Fruit fly (Drosophila melanogaster) whole organism, embryonic: ENCODE measurements around the gene CG11608.

Experiments used
- ATbp ChIP-seq: fragments of 200-800 bp; sonication (Bioruptor generic); optimal IDR thresholded peaks from 2 replicates; lab custom pipeline; 2017; ENCODE audit warnings: missing biosample characterization, mild to moderate bottlenecking, missing genetic modification characterization, missing genetic modification reagents
- Adf1 ChIP-seq: fragments of 200-800 bp; sonication (Bioruptor generic); IDR thresholded peaks from 2 replicates; pipeline ENCODE4 v1.3.6; 2022; ENCODE audit warnings: missing biosample characterization, missing genetic modification characterization
- Blimp-1 ChIP-seq: fragments of 200-800 bp; sonication (Bioruptor generic); optimal IDR thresholded peaks from 3 replicates; lab custom pipeline; 2018; ENCODE audit warnings: missing biosample characterization, missing genetic modification characterization, mild to moderate bottlenecking, moderate library complexity, missing genetic modification reagents
- CG10209 ChIP-seq: fragments of 200-800 bp; sonication (Bioruptor generic); optimal IDR thresholded peaks from 3 replicates; lab custom pipeline; 2017; ENCODE audit warnings: missing biosample characterization, mild to moderate bottlenecking, missing genetic modification characterization, missing genetic modification reagents
- CG10274 ChIP-seq: fragments of 200-800 bp; sonication (Bioruptor generic); optimal IDR thresholded peaks from 3 replicates; lab custom pipeline; 2017; ENCODE audit warnings: missing biosample characterization, mild to moderate bottlenecking, missing genetic modification characterization
- CG10543 ChIP-seq: fragments of 200-800 bp; sonication (Bioruptor generic); optimal IDR thresholded peaks from 3 replicates; lab custom pipeline; 2017; ENCODE audit warnings: missing biosample characterization, mild to moderate bottlenecking, missing genetic modification characterization, moderate library complexity
- CG10979 ChIP-seq: fragments of 200-800 bp; sonication (Bioruptor generic); optimal IDR thresholded peaks from 2 replicates; lab custom pipeline; 2018; ENCODE audit warnings: missing biosample characterization, mild to moderate bottlenecking, missing genetic modification characterization, moderate library complexity
- CG12236 ChIP-seq: fragments of 200-800 bp; sonication (Bioruptor generic); optimal IDR thresholded peaks from 2 replicates; lab custom pipeline; 2016; ENCODE audit warnings: missing biosample characterization, missing genetic modification characterization
- CG1602 ChIP-seq: fragments of 200-800 bp; sonication (Bioruptor generic); optimal IDR thresholded peaks from 3 replicates; lab custom pipeline; 2016; ENCODE audit warnings: missing biosample characterization, missing genetic modification characterization
- CG1603 ChIP-seq: fragments of 200-800 bp; sonication (Bioruptor generic); optimal IDR thresholded peaks from 2 replicates; lab custom pipeline; 2019; ENCODE audit warnings: missing biosample characterization, mild to moderate bottlenecking, missing genetic modification characterization, moderate library complexity
- CG16815 ChIP-seq: fragments of 200-800 bp; sonication (Bioruptor generic); optimal IDR thresholded peaks from 3 replicates; lab custom pipeline; 2017; ENCODE audit warnings: missing biosample characterization, mild to moderate bottlenecking, missing genetic modification characterization
- CG17361 ChIP-seq: fragments of 200-800 bp; sonication (Bioruptor generic); IDR thresholded peaks from 3 replicates; pipeline ENCODE4 v1.3.6; 2022; ENCODE audit warnings: missing biosample characterization, missing genetic modification characterization
- CG17912 ChIP-seq: fragments of 200-800 bp; sonication (Bioruptor generic); optimal IDR thresholded peaks from 2 replicates; lab custom pipeline; 2018; ENCODE audit warnings: missing biosample characterization, mild to moderate bottlenecking, missing genetic modification characterization
- CG2889 ChIP-seq: fragments of 200-800 bp; sonication (Bioruptor generic); IDR thresholded peaks from 3 replicates; pipeline ENCODE4 v1.3.6; 2022; ENCODE audit warnings: missing biosample characterization, missing genetic modification characterization
- CG31224 ChIP-seq: fragments of 200-800 bp; sonication (Bioruptor generic); IDR thresholded peaks from 2 replicates; pipeline ENCODE4 v1.3.6; 2022; ENCODE audit warnings: missing biosample characterization, missing genetic modification characterization
- CG33557 ChIP-seq: fragments of 200-800 bp; sonication (Bioruptor generic); optimal IDR thresholded peaks from 2 replicates; lab custom pipeline; 2019; ENCODE audit warnings: missing biosample characterization, mild to moderate bottlenecking, missing genetic modification characterization, moderate library complexity
- CG42726 ChIP-seq: fragments of 200-800 bp; sonication (Bioruptor generic); IDR thresholded peaks from 2 replicates; pipeline ENCODE4 v1.3.6; 2022; ENCODE audit warnings: missing biosample characterization, missing genetic modification characterization; ENCODE audit not compliant: partially characterized antibody
- CG6683 ChIP-seq: fragments of 200-800 bp; sonication (Bioruptor generic); optimal IDR thresholded peaks from 2 replicates; lab custom pipeline; 2017; ENCODE audit warnings: missing biosample characterization, mild to moderate bottlenecking, missing genetic modification characterization, missing genetic modification reagents
- CG7372 ChIP-seq: fragments of 200-800 bp; sonication (Bioruptor generic); IDR thresholded peaks from 2 replicates; pipeline ENCODE4 v1.3.6; 2022; ENCODE audit warnings: missing biosample characterization, missing genetic modification characterization
- CG9437 ChIP-seq: fragments of 200-800 bp; sonication (Bioruptor generic); optimal IDR thresholded peaks from 2 replicates; lab custom pipeline; 2018; ENCODE audit warnings: missing biosample characterization, mild to moderate bottlenecking, missing genetic modification characterization
- D19A ChIP-seq: fragments of 200-800 bp; optimal IDR thresholded peaks from 3 replicates; lab custom pipeline; 2019; ENCODE audit warnings: missing biosample characterization, mild to moderate bottlenecking, missing genetic modification characterization, moderate library complexity
- E2f1 ChIP-seq: fragments of 200-800 bp; sonication (Bioruptor generic); IDR thresholded peaks from 2 replicates; pipeline ENCODE4 v1.3.6; 2022; ENCODE audit warnings: missing biosample characterization, missing genetic modification characterization
- Fer1 ChIP-seq: fragments of 200-800 bp; sonication (Bioruptor generic); optimal IDR thresholded peaks from 2 replicates; lab custom pipeline; 2017; ENCODE audit warnings: missing biosample characterization, mild to moderate bottlenecking, missing genetic modification characterization
- NfI ChIP-seq: fragments of 200-800 bp; sonication (Bioruptor generic); optimal IDR thresholded peaks from 3 replicates; lab custom pipeline; 2018; ENCODE audit warnings: missing biosample characterization, mild to moderate bottlenecking, missing genetic modification characterization, moderate library complexity
- Poxn ChIP-seq: fragments of 200-800 bp; sonication (Bioruptor generic); IDR thresholded peaks from 2 replicates; pipeline ENCODE4 v1.3.6; 2022; ENCODE audit warnings: missing biosample characterization, missing genetic modification characterization
- Sox100B ChIP-seq: fragments of 200-800 bp; sonication (Bioruptor generic); optimal IDR thresholded peaks from 3 replicates; lab custom pipeline; 2018; ENCODE audit warnings: missing biosample characterization, mild to moderate bottlenecking, missing genetic modification characterization
- Taf1 ChIP-seq: fragments of 200-800 bp; sonication (Bioruptor generic); IDR thresholded peaks from 2 replicates; pipeline ENCODE4 v1.3.6; 2022; ENCODE audit warnings: missing biosample characterization, missing genetic modification characterization
- bab2 ChIP-seq: fragments of 200-800 bp; sonication (Bioruptor generic); optimal IDR thresholded peaks from 2 replicates; lab custom pipeline; 2016; ENCODE audit warnings: missing biosample characterization, missing genetic modification characterization
- bigmax ChIP-seq: fragments of 200-800 bp; sonication (Bioruptor generic); optimal IDR thresholded peaks from 2 replicates; lab custom pipeline; 2018; ENCODE audit warnings: missing biosample characterization, mild to moderate bottlenecking, missing genetic modification characterization
- danr ChIP-seq: fragments of 200-800 bp; sonication (Bioruptor generic); IDR thresholded peaks from 2 replicates; pipeline ENCODE4 v1.3.6; 2022; ENCODE audit warnings: missing biosample characterization, missing genetic modification characterization
- eve ChIP-seq, 2 experiments: fragments of >200 bp; optimal IDR thresholded peaks; 2 replicates each; lab custom pipeline; 2017; ENCODE audit warnings: missing biosample characterization in 2 of 2, missing genetic modification characterization in 2 of 2
- exex ChIP-seq: fragments of 200-800 bp; sonication (Bioruptor generic); optimal IDR thresholded peaks from 4 replicates; lab custom pipeline; 2018; ENCODE audit warnings: missing biosample characterization, mild to moderate bottlenecking, missing genetic modification characterization, moderate library complexity
- ftz-f1 ChIP-seq: fragments of 200-800 bp; sonication (Bioruptor generic); optimal IDR thresholded peaks from 2 replicates; lab custom pipeline; 2016; ENCODE audit warnings: missing biosample characterization, missing genetic modification characterization
- fu2 ChIP-seq: fragments of 200-800 bp; sonication (Bioruptor generic); optimal IDR thresholded peaks from 2 replicates; lab custom pipeline; 2016; ENCODE audit warnings: missing biosample characterization, missing genetic modification characterization
- gt ChIP-seq: fragments of 200-800 bp; sonication (Bioruptor generic); IDR thresholded peaks from 2 replicates; pipeline ENCODE4 v1.3.6; 2022; ENCODE audit warnings: missing biosample characterization, missing genetic modification characterization
- hkb ChIP-seq, 2 experiments: fragments of 200-800 bp in 1 of 2; fragments of >200 bp in 1 of 2; sonication (Bioruptor generic) in 1 of 2; IDR thresholded peaks in 1 of 2; optimal IDR thresholded peaks in 1 of 2; 2 replicates each; pipeline versions ENCODE4 v1.3.6 to Lab custom; 2017 to 2022; ENCODE audit warnings: missing biosample characterization in 1 of 2, missing genetic modification characterization in 1 of 2
- jigr1 ChIP-seq: fragments of 200-800 bp; sonication (Bioruptor generic); IDR thresholded peaks from 3 replicates; pipeline ENCODE4 v1.3.6; 2022; ENCODE audit warnings: missing biosample characterization, missing genetic modification characterization
- lov ChIP-seq, 2 experiments: fragments of 200-800 bp in 1 of 2; fragments of >200 bp in 1 of 2; sonication (Bioruptor generic) in 1 of 2; IDR thresholded peaks in 1 of 2; optimal IDR thresholded peaks in 1 of 2; 2 replicates in 1 of 2; 3 replicates in 1 of 2; pipeline versions ENCODE4 v1.3.6 to Lab custom; 2017 to 2022; ENCODE audit warnings: missing biosample characterization in 1 of 2, missing genetic modification characterization in 1 of 2
- mam ChIP-seq: fragments of 200-800 bp; sonication (Bioruptor generic); optimal IDR thresholded peaks from 3 replicates; lab custom pipeline; 2016; ENCODE audit warnings: missing biosample characterization, missing genetic modification characterization
- otp ChIP-seq: fragments of 200-800 bp; sonication (Bioruptor generic); IDR thresholded peaks from 3 replicates; pipeline ENCODE4, ENCODE4 v1.3.6; 2022; ENCODE audit warnings: missing biosample characterization, missing genetic modification characterization
- pan ChIP-seq, 4 experiments: fragments of >200 bp in 3 of 4; fragments of 200-800 bp in 1 of 4; sonication (Bioruptor generic) in 1 of 4; optimal IDR thresholded peaks in 3 of 4; IDR thresholded peaks in 1 of 4; 2 replicates each; pipeline versions ENCODE4 v1.3.6 to Lab custom; 2017 to 2022; ENCODE audit warnings: missing biosample characterization in 2 of 4, missing genetic modification characterization in 2 of 4, mixed read lengths in 1 of 4
- pb ChIP-seq: fragments of 200-800 bp; sonication (Bioruptor generic); optimal IDR thresholded peaks from 3 replicates; lab custom pipeline; 2016; ENCODE audit warnings: missing biosample characterization, missing genetic modification characterization
- pnt ChIP-seq: fragments of 200-800 bp; sonication (Bioruptor generic); optimal IDR thresholded peaks from 3 replicates; lab custom pipeline; 2016; ENCODE audit warnings: missing biosample characterization, missing genetic modification characterization
- pzg ChIP-seq: fragments of 200-800 bp; sonication (Bioruptor generic); optimal IDR thresholded peaks from 3 replicates; lab custom pipeline; 2018; ENCODE audit warnings: missing biosample characterization, mild to moderate bottlenecking, missing genetic modification characterization, moderate library complexity
- rib ChIP-seq: fragments of 200-800 bp; sonication (Bioruptor generic); IDR thresholded peaks from 2 replicates; pipeline ENCODE4 v1.3.6; 2022; ENCODE audit warnings: missing biosample characterization, missing genetic modification characterization
- sens ChIP-seq: fragments of 200-800 bp; sonication (Bioruptor generic); peaks from one replicate; lab custom pipeline; 2016; ENCODE audit warnings: missing biosample characterization, missing genetic modification characterization
- sens-2 ChIP-seq: fragments of 200-800 bp; sonication (Bioruptor generic); IDR thresholded peaks from 2 replicates; pipeline ENCODE4 v1.3.6; 2022; ENCODE audit warnings: missing biosample characterization, missing genetic modification characterization
- so ChIP-seq: fragments of 200-800 bp; sonication (Bioruptor generic); IDR thresholded peaks from 3 replicates; pipeline ENCODE4 v1.3.6; 2022; ENCODE audit warnings: missing biosample characterization, missing genetic modification characterization
- ttk ChIP-seq: fragments of 200-800 bp; sonication (Bioruptor generic); IDR thresholded peaks from 2 replicates; pipeline ENCODE4 v2.1.2; 2022; ENCODE audit warnings: missing biosample characterization, missing genetic modification characterization

CG11608 gene

dm6 chr3R:12591672-12592071 lies 46.6 kb upstream of the CG11608 start (continued):
- peak; percentile 46 for TF ChIP-seq sens
- no peak for TF ChIP-seq ftz-f1 (GFP tag; lab: Kevin White, UChicago)
- TF ChIP-seq NfI (GFP tag; lab: Kevin White, UChicago), result peak; percentile 7
- no peak for TF ChIP-seq D19A
- peak; percentile 3 for TF ChIP-seq CG1602 (GFP tag; lab: Kevin White, UChicago)
- no peak for TF ChIP-seq pb
- TF ChIP-seq so (GFP tag; lab: Robert Waterston, UW), result no peak
- no peak for TF ChIP-seq exex
- peak; percentile 70 for TF ChIP-seq Fer1 (GFP tag; lab: Kevin White, UChicago)
- no peak for TF ChIP-seq CG10979
- peak; percentile 33 for TF ChIP-seq Blimp-1 (GFP tag; lab: Kevin White, UChicago)
- TF ChIP-seq CG7372 (GFP tag; lab: Robert Waterston, UW), result no peak
- TF ChIP-seq CG2889 (GFP tag; lab: Robert Waterston, UW), result 0 out of 3 replicates have a peak, but pooled peaks have one; percentile 36
- TF ChIP-seq CG16815 (GFP tag; lab: Kevin White, UChicago), result no peak
- no peak for TF ChIP-seq mam (GFP tag; lab: Kevin White, UChicago)
- no peak for TF ChIP-seq lov (optimal IDR thresholded peaks at IDR 0.05; lab: Kevin White, UChicago)
- TF ChIP-seq lov (GFP tag; IDR thresholded peaks at IDR 0.05; lab: Robert Waterston, UW), result no peak
- no peak for TF ChIP-seq pzg (GFP tag; lab: Kevin White, UChicago)
- TF ChIP-seq ttk, result no peak; the same call in 1 of the 2 replicates
- TF ChIP-seq CG17361 (GFP tag; lab: Robert Waterston, UW), result no peak
- TF ChIP-seq bab2 (GFP tag; lab: Kevin White, UChicago), result peak; percentile 33
- no peak for TF ChIP-seq CG17912
- peak; percentile 28; the same call in 1 of the 2 replicates for TF ChIP-seq E2f1 (GFP tag; lab: Robert Waterston, UW)
- TF ChIP-seq Adf1, result no peak
- TF ChIP-seq Taf1 (GFP tag; lab: Robert Waterston, UW), result no peak
- peak; percentile 15 for TF ChIP-seq CG10209 (GFP tag; lab: Kevin White, UChicago)
- TF ChIP-seq pnt, result no peak
- TF ChIP-seq CG12236, result no peak
- TF ChIP-seq fu2 (GFP tag; lab: Kevin White, UChicago), result no peak
- TF ChIP-seq CG6683, result no peak
- no peak for TF ChIP-seq danr (GFP tag; lab: Robert Waterston, UW)
- no peak for TF ChIP-seq rib (GFP tag; lab: Robert Waterston, UW)
- TF ChIP-seq CG10274, result no peak
- TF ChIP-seq hkb (optimal IDR thresholded peaks at IDR 0.05; lab: Kevin White, UChicago), result no peak
- peak; percentile 66 for TF ChIP-seq hkb (GFP tag; IDR thresholded peaks at IDR 0.05; lab: Robert Waterston, UW)
- no peak for TF ChIP-seq Poxn (GFP tag; lab: Robert Waterston, UW)
- no peak for TF ChIP-seq otp
- no peak for TF ChIP-seq pan (optimal IDR thresholded peaks at IDR 0.05; lab: Kevin White, UChicago)
- peak in 1 of 2 experiments; percentile 45 for TF ChIP-seq pan (GFP tag; optimal IDR thresholded peaks at IDR 0.05 in 1 of 2, IDR thresholded peaks at IDR 0.05 in 1 of 2)
- peak in 1 of 2 experiments; percentile 58 for TF ChIP-seq eve (GFP tag; optimal IDR thresholded peaks at IDR 0.05; lab: Kevin White, UChicago)
- TF ChIP-seq gt (GFP tag; lab: Robert Waterston, UW), result no peak
- peak; percentile 20 for TF ChIP-seq ATbp (GFP tag; lab: Kevin White, UChicago)
- TF ChIP-seq CG10543 (GFP tag; lab: Kevin White, UChicago), result no peak
- no peak for TF ChIP-seq CG42726 (GFP tag; lab: Robert Waterston, UW)
- no peak for TF ChIP-seq Sox100B (GFP tag; lab: Kevin White, UChicago)
- TF ChIP-seq jigr1 (GFP tag; lab: Robert Waterston, UW), result no peak
- no peak for TF ChIP-seq bigmax
- no peak for TF ChIP-seq CG33557 (GFP tag; lab: Kevin White, UChicago)
- TF ChIP-seq sens-2 (GFP tag; lab: Robert Waterston, UW), result no peak
- TF ChIP-seq CG31224 (GFP tag; lab: Robert Waterston, UW), result no peak
- TF ChIP-seq CG1603 (tag; lab: Kevin White, UChicago), result peak; percentile 16
- TF ChIP-seq CG9437 (GFP tag; lab: Kevin White, UChicago), result no peak
